Worm (Caenorhabditis elegans) whole organism, L4/young adult: ENCODE results near the gene R13A1.1.

Experiments
- W03F9.2 ChIP-seq: fragments of 150-350 bp; optimal IDR thresholded peaks from 2 replicates; lab custom pipeline; 2014; ENCODE audit warnings: missing biosample characterization, missing genetic modification characterization
- dao-5 ChIP-seq: sonication (generic microtip); optimal IDR thresholded peaks from 2 replicates; lab custom pipeline; 2016; ENCODE audit warnings: missing genotype, missing genetic modification characterization, moderate library complexity, missing compliant biosample characterization
- him-1 ChIP-seq: sonication (generic microtip); optimal IDR thresholded peaks from 2 replicates; lab custom pipeline; 2016; ENCODE audit warnings: missing genotype, missing genetic modification reagents, missing genetic modification characterization, missing compliant biosample characterization

DNA sequence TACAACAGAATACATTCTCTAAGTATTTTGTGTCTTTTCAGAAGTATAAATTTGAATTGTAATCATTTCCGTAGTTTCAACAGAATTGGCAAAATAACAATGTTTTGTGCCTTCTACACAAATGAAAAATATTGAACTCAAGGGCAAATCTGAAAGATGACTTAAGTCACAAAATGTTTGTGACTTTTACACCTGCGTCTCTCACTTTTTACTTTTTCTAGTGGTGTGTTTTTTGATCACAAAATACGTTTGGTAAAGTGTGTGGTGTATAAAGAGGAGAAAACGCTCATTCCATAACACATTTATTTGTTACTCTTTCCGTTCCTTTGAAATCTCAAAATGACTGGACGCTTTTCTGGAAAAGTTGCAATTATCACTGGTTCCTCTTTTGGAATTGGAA, 40.8 kb downstream of the R13A1.1 start, which contains the start of gene C06E4.3:
- TF ChIP-seq dao-5 (no peak), him-1 (tag; lab: Kevin White, UChicago) (no peak), W03F9.2 (tag; lab: Kevin White, UChicago) (no peak)
